Fruit fly (Drosophila melanogaster) whole organism, embryonic: ENCODE data around the gene Spc105R.

ENCODE experiments used
- ATbp ChIP-seq: fragments of 200-800 bp; sonication (Bioruptor generic); optimal IDR thresholded peaks from 2 replicates; lab custom pipeline; 2017; ENCODE audit warnings: missing biosample characterization, mild to moderate bottlenecking, missing genetic modification characterization, missing genetic modification reagents
- B-H2 ChIP-seq: fragments of 200-800 bp; sonication (Bioruptor generic); optimal IDR thresholded peaks from 2 replicates; lab custom pipeline; 2018; ENCODE audit warnings: missing biosample characterization, mild to moderate bottlenecking, missing genetic modification characterization
- C15 ChIP-seq: fragments of 200-800 bp; sonication (Bioruptor generic); IDR thresholded peaks from 3 replicates; pipeline ENCODE4 v1.3.6; 2022; ENCODE audit warnings: missing biosample characterization, missing genetic modification characterization
- CG10274 ChIP-seq: fragments of 200-800 bp; sonication (Bioruptor generic); optimal IDR thresholded peaks from 3 replicates; lab custom pipeline; 2017; ENCODE audit warnings: missing biosample characterization, mild to moderate bottlenecking, missing genetic modification characterization
- CG12155 ChIP-seq: fragments of 200-800 bp; sonication (Bioruptor generic); optimal IDR thresholded peaks from 3 replicates; lab custom pipeline; 2016; ENCODE audit warnings: missing biosample characterization, missing genetic modification characterization
- CG12769 ChIP-seq: fragments of 200-800 bp; sonication (Bioruptor generic); optimal IDR thresholded peaks from 2 replicates; lab custom pipeline; 2019; ENCODE audit warnings: missing biosample characterization, mild to moderate bottlenecking, missing genetic modification characterization, moderate library complexity
- CG17361 ChIP-seq: fragments of 200-800 bp; sonication (Bioruptor generic); IDR thresholded peaks from 3 replicates; pipeline ENCODE4 v1.3.6; 2022; ENCODE audit warnings: missing biosample characterization, missing genetic modification characterization
- CG2116 ChIP-seq: fragments of 200-800 bp; sonication (Bioruptor generic); optimal IDR thresholded peaks from 3 replicates; lab custom pipeline; 2018; ENCODE audit warnings: missing biosample characterization, mild to moderate bottlenecking, missing genetic modification characterization
- CG2129 ChIP-seq: fragments of 200-800 bp; sonication (Bioruptor generic); IDR thresholded peaks from 2 replicates; pipeline ENCODE4 v1.3.6; 2022; ENCODE audit warnings: missing biosample characterization, missing genetic modification characterization; ENCODE audit not compliant: partially characterized antibody
- CG32772 ChIP-seq: fragments of 200-800 bp; sonication (Bioruptor generic); IDR thresholded peaks from 2 replicates; pipeline ENCODE4 v1.3.6; 2022; ENCODE audit warnings: missing biosample characterization, missing genetic modification characterization
- CG3407 ChIP-seq: fragments of 200-800 bp; sonication (Bioruptor generic); optimal IDR thresholded peaks from 2 replicates; lab custom pipeline; 2018; ENCODE audit warnings: missing biosample characterization, mild to moderate bottlenecking, missing genetic modification characterization
- CG6689 ChIP-seq: fragments of 200-800 bp; sonication (Bioruptor generic); IDR thresholded peaks from 2 replicates; pipeline ENCODE4 v1.3.6; 2022; ENCODE audit warnings: missing biosample characterization, missing genetic modification characterization
- CG7556 ChIP-seq: fragments of 200-800 bp; sonication (Bioruptor generic); optimal IDR thresholded peaks from 2 replicates; lab custom pipeline; 2017; ENCODE audit warnings: missing biosample characterization, mild to moderate bottlenecking, missing genetic modification characterization
- CG9727 ChIP-seq: fragments of 200-800 bp; sonication (Bioruptor generic); optimal IDR thresholded peaks from 3 replicates; lab custom pipeline; 2017; ENCODE audit warnings: missing biosample characterization, mild to moderate bottlenecking, missing genetic modification characterization
- Deaf1 ChIP-seq: fragments of 200-800 bp; optimal IDR thresholded peaks from 3 replicates; lab custom pipeline; 2019; ENCODE audit warnings: missing biosample characterization, mild to moderate bottlenecking, missing genetic modification characterization, moderate library complexity
- Dfd ChIP-seq, 2 experiments: fragments of >200 bp; optimal IDR thresholded peaks; 2 replicates each; lab custom pipeline; 2017; ENCODE audit warnings: missing biosample characterization in 2 of 2, missing genetic modification characterization in 2 of 2
- Dll ChIP-seq: fragments of 200-800 bp; sonication (Bioruptor generic); IDR thresholded peaks from 4 replicates; pipeline ENCODE4 v1.3.6; 2022; ENCODE audit warnings: missing biosample characterization, missing genetic modification characterization; ENCODE audit not compliant: partially characterized antibody
- Hmr ChIP-seq: fragments of 200-800 bp; sonication (Bioruptor generic); optimal IDR thresholded peaks from 3 replicates; lab custom pipeline; 2017; ENCODE audit warnings: mild to moderate bottlenecking, missing biosample characterization, missing genetic modification reagents, missing genetic modification characterization
- Max ChIP-seq: fragments of 200-800 bp; sonication (Bioruptor generic); optimal IDR thresholded peaks from 2 replicates; lab custom pipeline; 2016; ENCODE audit warnings: missing biosample characterization, mild to moderate bottlenecking, missing genetic modification characterization
- Oli ChIP-seq: fragments of 200-800 bp; sonication (Bioruptor generic); optimal IDR thresholded peaks from 2 replicates; lab custom pipeline; 2018; ENCODE audit warnings: missing biosample characterization, mild to moderate bottlenecking, missing genetic modification characterization, moderate library complexity
- PHDP ChIP-seq: fragments of 200-800 bp; sonication (Bioruptor generic); optimal IDR thresholded peaks from 3 replicates; lab custom pipeline; 2018; ENCODE audit warnings: missing biosample characterization, mild to moderate bottlenecking, missing genetic modification characterization, moderate library complexity
- Rfx ChIP-seq: fragments of 200-800 bp; sonication (Bioruptor generic); IDR thresholded peaks from 2 replicates; pipeline ENCODE4 v1.3.6; 2022; ENCODE audit warnings: missing biosample characterization, missing genetic modification characterization
- Scr ChIP-seq: fragments of 200-800 bp; sonication (Bioruptor generic); IDR thresholded peaks from 2 replicates; pipeline ENCODE4 v1.3.6; 2022; ENCODE audit warnings: missing biosample characterization, missing genetic modification characterization; ENCODE audit not compliant: partially characterized antibody
- Sin3A ChIP-seq: fragments of >200 bp; optimal IDR thresholded peaks from 2 replicates; lab custom pipeline; 2018
- Six4 ChIP-seq: fragments of 200-800 bp; sonication (Bioruptor generic); optimal IDR thresholded peaks from 2 replicates; lab custom pipeline; 2016; ENCODE audit warnings: missing biosample characterization, missing genetic modification characterization
- Xbp1 ChIP-seq: fragments of 200-800 bp; sonication (Bioruptor generic); optimal IDR thresholded peaks from 3 replicates; lab custom pipeline; 2016; ENCODE audit warnings: missing biosample characterization, mild to moderate bottlenecking, missing genetic modification characterization
- ac ChIP-seq: fragments of 200-800 bp; sonication (Bioruptor generic); optimal IDR thresholded peaks from 3 replicates; lab custom pipeline; 2017; ENCODE audit warnings: missing biosample characterization, mild to moderate bottlenecking, missing genetic modification characterization
- aop ChIP-seq: fragments of 200-800 bp; sonication (Bioruptor generic); IDR thresholded peaks from 2 replicates; pipeline ENCODE4 v1.3.6; 2022; ENCODE audit warnings: missing biosample characterization, missing genetic modification characterization
- ash1 ChIP-seq: fragments of 200-800 bp; sonication (Bioruptor generic); optimal IDR thresholded peaks from 2 replicates; lab custom pipeline; 2018; ENCODE audit warnings: missing biosample characterization, mild to moderate bottlenecking, missing genetic modification characterization
- chif ChIP-seq, 2 experiments: fragments of 200-800 bp; sonication (Bioruptor generic); optimal IDR thresholded peaks; 3 replicates each; lab custom pipeline; 2016; ENCODE audit warnings: missing biosample characterization in 2 of 2, missing genetic modification characterization in 2 of 2
- dmrt11E ChIP-seq: fragments of 200-800 bp; sonication (Bioruptor generic); optimal IDR thresholded peaks from 3 replicates; lab custom pipeline; 2018; ENCODE audit warnings: missing biosample characterization, mild to moderate bottlenecking, missing genetic modification characterization, moderate library complexity
- fd3F ChIP-seq: fragments of 200-800 bp; sonication (Bioruptor generic); optimal IDR thresholded peaks from 2 replicates; lab custom pipeline; 2018; ENCODE audit warnings: missing biosample characterization, mild to moderate bottlenecking, missing genetic modification characterization, moderate library complexity
- grau ChIP-seq: fragments of 200-800 bp; optimal IDR thresholded peaks from 3 replicates; lab custom pipeline; 2019; ENCODE audit warnings: missing biosample characterization, mild to moderate bottlenecking, missing genetic modification characterization, moderate library complexity
- h ChIP-seq: fragments of >200 bp; optimal IDR thresholded peaks from 2 replicates; lab custom pipeline; 2017
- hkb ChIP-seq, 2 experiments: fragments of 200-800 bp in 1 of 2; fragments of >200 bp in 1 of 2; sonication (Bioruptor generic) in 1 of 2; IDR thresholded peaks in 1 of 2; optimal IDR thresholded peaks in 1 of 2; 2 replicates each; pipeline versions ENCODE4 v1.3.6 to Lab custom; 2017 to 2022; ENCODE audit warnings: missing biosample characterization in 1 of 2, missing genetic modification characterization in 1 of 2
- lov ChIP-seq, 2 experiments: fragments of 200-800 bp in 1 of 2; fragments of >200 bp in 1 of 2; sonication (Bioruptor generic) in 1 of 2; IDR thresholded peaks in 1 of 2; optimal IDR thresholded peaks in 1 of 2; 2 replicates in 1 of 2; 3 replicates in 1 of 2; pipeline versions ENCODE4 v1.3.6 to Lab custom; 2017 to 2022; ENCODE audit warnings: missing biosample characterization in 1 of 2, missing genetic modification characterization in 1 of 2
- mam ChIP-seq: fragments of 200-800 bp; sonication (Bioruptor generic); optimal IDR thresholded peaks from 3 replicates; lab custom pipeline; 2016; ENCODE audit warnings: missing biosample characterization, missing genetic modification characterization
- oc ChIP-seq: fragments of 200-800 bp; sonication (Bioruptor generic); optimal IDR thresholded peaks from 2 replicates; lab custom pipeline; 2018; ENCODE audit warnings: missing biosample characterization, mild to moderate bottlenecking, missing genetic modification characterization, moderate library complexity
- p53 ChIP-seq: fragments of 200-800 bp; sonication (Bioruptor generic); optimal IDR thresholded peaks from 2 replicates; lab custom pipeline; 2016; ENCODE audit warnings: missing biosample characterization, missing genetic modification characterization
- pnt ChIP-seq: fragments of 200-800 bp; sonication (Bioruptor generic); optimal IDR thresholded peaks from 3 replicates; lab custom pipeline; 2016; ENCODE audit warnings: missing biosample characterization, missing genetic modification characterization
- pum ChIP-seq: fragments of 200-800 bp; sonication (Bioruptor generic); optimal IDR thresholded peaks from 2 replicates; lab custom pipeline; 2016; ENCODE audit warnings: missing biosample characterization, missing genetic modification characterization
- slp2 ChIP-seq: fragments of 200-800 bp; sonication (Bioruptor generic); optimal IDR thresholded peaks from 2 replicates; lab custom pipeline; 2016; ENCODE audit warnings: missing biosample characterization, missing genetic modification characterization
- sob ChIP-seq: fragments of 200-800 bp; sonication (Bioruptor generic); IDR thresholded peaks from 2 replicates; pipeline ENCODE4 v1.3.6; 2022; ENCODE audit warnings: missing biosample characterization, missing genetic modification characterization
- sug ChIP-seq: fragments of 200-800 bp; optimal IDR thresholded peaks from 2 replicates; lab custom pipeline; 2019; ENCODE audit warnings: missing biosample characterization, mild to moderate bottlenecking, missing genetic modification characterization, moderate library complexity
- tgo ChIP-seq: fragments of 200-800 bp; sonication (Bioruptor generic); IDR thresholded peaks from 3 replicates; pipeline ENCODE4 v1.3.6; 2022; ENCODE audit warnings: missing biosample characterization, missing genetic modification characterization
- tio ChIP-seq: fragments of 200-800 bp; sonication (Bioruptor generic); optimal IDR thresholded peaks from 2 replicates; lab custom pipeline; 2017; ENCODE audit warnings: missing biosample characterization, missing genetic modification characterization, inconsistent platforms
- wek ChIP-seq: fragments of 200-800 bp; sonication (Bioruptor generic); optimal IDR thresholded peaks from 3 replicates; lab custom pipeline; 2018; ENCODE audit warnings: missing biosample characterization, mild to moderate bottlenecking, missing genetic modification characterization, moderate library complexity
- zfh2 ChIP-seq: fragments of 200-800 bp; sonication (Bioruptor generic); optimal IDR thresholded peaks from 2 replicates; lab custom pipeline; 2016; ENCODE audit warnings: missing biosample characterization, missing genetic modification characterization

Gene Spc105R

DNA sequence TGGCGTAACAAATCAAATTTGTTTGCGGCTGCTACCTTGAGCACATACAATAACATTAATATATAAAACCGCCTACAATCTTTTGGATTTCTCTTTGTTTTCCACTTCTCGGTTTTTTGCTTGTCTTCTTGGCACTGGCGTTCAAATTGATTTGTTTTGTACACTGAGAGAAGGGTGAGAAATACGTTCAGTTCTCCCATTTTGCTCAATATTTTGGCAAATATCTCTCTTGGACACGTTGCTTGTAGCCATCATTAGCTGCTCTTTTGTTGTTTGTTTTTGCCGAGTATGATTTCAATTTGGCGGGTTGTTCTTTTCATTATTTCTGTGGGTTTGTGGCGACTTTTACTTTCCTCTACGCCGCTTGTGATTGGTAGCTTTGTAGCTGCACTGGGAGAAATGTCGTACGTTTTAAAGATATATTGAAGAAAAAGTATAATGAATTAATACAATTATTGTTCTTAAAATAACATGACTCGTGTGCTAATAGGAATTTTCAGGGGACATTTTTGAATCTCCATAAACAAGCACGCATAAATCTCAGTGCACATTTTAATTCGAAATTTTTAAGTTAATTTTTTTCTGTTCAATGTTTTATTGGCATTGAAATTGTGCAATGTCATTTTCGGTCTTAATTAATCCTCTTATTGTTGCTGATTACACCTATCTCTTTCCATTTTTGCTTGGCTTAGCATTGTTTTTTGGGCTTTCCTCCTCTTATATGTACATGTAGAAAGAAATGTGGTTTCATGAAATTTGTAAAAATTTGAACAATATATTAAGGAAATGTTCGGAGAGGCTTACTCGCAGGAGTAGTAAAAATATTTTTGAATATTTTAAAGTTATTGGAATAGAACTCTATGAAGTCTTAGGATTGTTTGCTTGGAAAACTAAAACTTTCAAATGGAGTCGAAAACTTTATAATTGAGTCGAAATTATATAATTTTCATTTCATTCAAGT is 27.0 kb downstream of the Spc105R start (continued):
- TF ChIP-seq p53 (GFP tag; lab: Kevin White, UChicago) (no peak), Scr (GFP tag; lab: Robert Waterston, UW) (no peak), PHDP (tag; lab: Kevin White, UChicago) (peak; percentile 21), CG17361 (GFP tag; lab: Robert Waterston, UW) (peak; percentile 44; the same call in 1 of the 3 replicates), Max (GFP tag; lab: Kevin White, UChicago) (no peak), mam (GFP tag; lab: Kevin White, UChicago) (peak; percentile 29), wek (GFP tag; lab: Kevin White, UChicago) (no peak), ash1 (no peak), dmrt11E (tag; lab: Kevin White, UChicago) (no peak), slp2 (no peak), sug (tag; lab: Kevin White, UChicago) (no peak), B-H2 (GFP tag; lab: Kevin White, UChicago) (peak; percentile 7), CG2116 (GFP tag; lab: Kevin White, UChicago) (no peak), CG2129 (GFP tag; lab: Robert Waterston, UW) (no peak), C15 (0 out of 3 replicates have a peak, but pooled peaks have one; percentile 43), CG10274 (GFP tag; lab: Kevin White, UChicago) (no peak), pnt (GFP tag; lab: Kevin White, UChicago) (no peak), hkb (optimal IDR thresholded peaks at IDR 0.05; lab: Kevin White, UChicago) (no peak), hkb (GFP tag; IDR thresholded peaks at IDR 0.05; lab: Robert Waterston, UW) (0 out of 2 replicates have a peak, but pooled peaks have one; percentile 8), CG12769 (tag; lab: Kevin White, UChicago) (peak; percentile 27), Six4 (GFP tag; lab: Kevin White, UChicago) (no peak), chif (GFP tag; optimal IDR thresholded peaks at IDR 0.05; lab: Kevin White, UChicago) (no peak), tgo (GFP tag; lab: Robert Waterston, UW) (peak; percentile 43; the same call in 1 of the 3 replicates), aop (no peak), Oli (tag; lab: Kevin White, UChicago) (peak; percentile 12), Dll (GFP tag; lab: Robert Waterston, UW) (no peak), ac (GFP tag; lab: Kevin White, UChicago) (no peak), Sin3A (lab: Kevin White, UChicago) (no peak), zfh2 (GFP tag; lab: Kevin White, UChicago) (peak; percentile 42), Dfd (GFP tag; optimal IDR thresholded peaks at IDR 0.05; lab: Kevin White, UChicago) (no peak), CG9727 (GFP tag; lab: Kevin White, UChicago) (peak; percentile 46), ATbp (GFP tag; lab: Kevin White, UChicago) (no peak), Xbp1 (GFP tag; lab: Kevin White, UChicago) (peak; percentile 48), sob (no peak; the same call in 1 of the 2 replicates), CG32772 (GFP tag; lab: Robert Waterston, UW) (no peak), grau (peak; percentile 44), tio (GFP tag; lab: Kevin White, UChicago) (peak; percentile 45), CG6689 (GFP tag; lab: Robert Waterston, UW) (0 out of 2 replicates have a peak, but pooled peaks have one; percentile 15), Hmr (peak; percentile 34), pum (GFP tag; lab: Kevin White, UChicago) (no peak), CG7556 (GFP tag; lab: Kevin White, UChicago) (peak; percentile 16), lov (optimal IDR thresholded peaks at IDR 0.05; lab: Kevin White, UChicago) (no peak), lov (GFP tag; IDR thresholded peaks at IDR 0.05; lab: Robert Waterston, UW) (no peak), h (lab: Kevin White, UChicago) (no peak), fd3F (GFP tag; lab: Kevin White, UChicago) (peak; percentile 0), oc (tag; lab: Kevin White, UChicago) (no peak), CG12155 (GFP tag; lab: Kevin White, UChicago) (peak; percentile 4), Deaf1 (tag; lab: Kevin White, UChicago) (no peak), Rfx (GFP tag; lab: Robert Waterston, UW) (peak; percentile 59; the same call in 1 of the 2 replicates), CG3407 (GFP tag; lab: Kevin White, UChicago) (no peak)
